Fruit fly (Drosophila melanogaster) Kc167 (cell line): ENCODE data around the gene CG14014.

Experiments used
- Myc ChIP-seq: fragments of >200 bp; optimal IDR thresholded peaks from 2 replicates; lab custom pipeline; 2017; ENCODE audit warnings: missing external identifiers
- insv ChIP-seq: fragments of >200 bp; optimal IDR thresholded peaks from 3 replicates; lab custom pipeline; 2018; ENCODE audit warnings: missing external identifiers
- psq ChIP-seq: fragments of >200 bp; optimal IDR thresholded peaks from 2 replicates; lab custom pipeline; 2017; ENCODE audit warnings: missing external identifiers
- ttk ChIP-seq: sonication (Bioruptor generic); optimal IDR thresholded peaks from 2 replicates; lab custom pipeline; 2017; ENCODE audit warnings: missing external identifiers

DNA sequence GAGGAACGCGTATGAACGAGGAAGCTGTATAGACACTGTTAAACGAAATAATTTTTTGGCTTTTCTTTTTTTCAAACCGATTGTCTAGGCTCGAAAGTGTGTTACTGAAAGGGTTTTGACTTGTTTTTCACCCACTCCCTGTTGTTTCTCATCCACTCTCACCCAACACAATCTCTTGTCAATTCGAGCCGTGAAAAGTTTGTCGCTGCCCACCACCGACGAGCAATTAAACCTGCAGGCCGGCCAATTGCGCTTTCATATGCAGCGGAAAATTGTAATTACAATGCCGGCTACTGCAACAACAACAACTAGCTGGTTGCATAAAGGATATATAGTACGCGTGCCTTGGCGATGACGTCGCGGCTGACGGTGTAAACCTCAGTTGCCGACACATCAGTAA, 37.7 kb upstream of the CG14014 start, which contains the start of gene CG7251:
- TF ChIP-seq insv (lab: Kevin White, UChicago) (no peak), Myc (lab: Kevin White, UChicago) (no peak), psq (no peak), ttk (lab: Kevin White, UChicago) (no peak)
